Fruit fly (Drosophila melanogaster) whole organism, embryonic: ENCODE measurements around the gene Grd.

Experiments
- Atf-2 ChIP-seq: fragments of 200-800 bp; sonication (Bioruptor generic); optimal IDR thresholded peaks from 2 replicates; lab custom pipeline; 2016; ENCODE audit warnings: missing biosample characterization, missing genetic modification characterization
- Atf6 ChIP-seq: fragments of 200-800 bp; sonication (Bioruptor generic); IDR thresholded peaks from 2 replicates; pipeline ENCODE4 v1.3.6; 2022; ENCODE audit warnings: missing biosample characterization, missing genetic modification characterization
- CG10267 ChIP-seq: fragments of 200-800 bp; sonication (Bioruptor generic); optimal IDR thresholded peaks from 2 replicates; lab custom pipeline; 2018; ENCODE audit warnings: missing biosample characterization, mild to moderate bottlenecking, missing genetic modification characterization, moderate library complexity
- CG10543 ChIP-seq: fragments of 200-800 bp; sonication (Bioruptor generic); optimal IDR thresholded peaks from 3 replicates; lab custom pipeline; 2017; ENCODE audit warnings: missing biosample characterization, mild to moderate bottlenecking, missing genetic modification characterization, moderate library complexity
- CG11696 ChIP-seq: fragments of 200-800 bp; sonication (Bioruptor generic); IDR thresholded peaks from 2 replicates; pipeline ENCODE4 v1.3.6; 2022; ENCODE audit warnings: missing biosample characterization, missing genetic modification characterization
- CG12236 ChIP-seq: fragments of 200-800 bp; sonication (Bioruptor generic); optimal IDR thresholded peaks from 2 replicates; lab custom pipeline; 2016; ENCODE audit warnings: missing biosample characterization, missing genetic modification characterization
- CG14860 ChIP-seq: fragments of 200-800 bp; sonication (Bioruptor generic); IDR thresholded peaks from 3 replicates; pipeline ENCODE4 v1.3.6; 2022; ENCODE audit warnings: missing biosample characterization, missing genetic modification characterization; ENCODE audit not compliant: partially characterized antibody
- CG15514 ChIP-seq: fragments of 200-800 bp; sonication (Bioruptor generic); optimal IDR thresholded peaks from 3 replicates; lab custom pipeline; 2017; ENCODE audit warnings: missing biosample characterization, missing genetic modification characterization, mild to moderate bottlenecking, moderate library complexity, missing genetic modification reagents
- CG15601 ChIP-seq: fragments of 200-800 bp; sonication (Bioruptor generic); optimal IDR thresholded peaks from 3 replicates; lab custom pipeline; 2019; ENCODE audit warnings: missing biosample characterization, mild to moderate bottlenecking, missing genetic modification characterization, moderate library complexity
- CG1792 ChIP-seq: fragments of 200-800 bp; sonication (Bioruptor generic); optimal IDR thresholded peaks from 2 replicates; lab custom pipeline; 2016; ENCODE audit warnings: missing biosample characterization, missing genetic modification characterization
- CG2199 ChIP-seq: fragments of 200-800 bp; sonication (Bioruptor generic); IDR thresholded peaks from 3 replicates; pipeline ENCODE4 v1.3.6; 2022; ENCODE audit warnings: missing biosample characterization, missing genetic modification characterization
- CG31224 ChIP-seq: fragments of 200-800 bp; sonication (Bioruptor generic); IDR thresholded peaks from 2 replicates; pipeline ENCODE4 v1.3.6; 2022; ENCODE audit warnings: missing biosample characterization, missing genetic modification characterization
- CG3847 ChIP-seq: fragments of 200-800 bp; sonication (Bioruptor generic); IDR thresholded peaks from 2 replicates; pipeline ENCODE4 v1.3.6; 2022; ENCODE audit warnings: missing biosample characterization, missing genetic modification characterization
- CG4360 ChIP-seq: fragments of 200-800 bp; sonication (Bioruptor generic); IDR thresholded peaks from 2 replicates; pipeline ENCODE4 v1.3.6; 2022; ENCODE audit warnings: missing biosample characterization, missing genetic modification characterization
- CG9797 ChIP-seq: fragments of 200-800 bp; sonication (Bioruptor generic); optimal IDR thresholded peaks from 3 replicates; lab custom pipeline; 2018; ENCODE audit warnings: missing biosample characterization, mild to moderate bottlenecking, missing genetic modification characterization
- CkIIα-i1 ChIP-seq: fragments of 200-800 bp; sonication (Bioruptor generic); IDR thresholded peaks from 2 replicates; pipeline ENCODE4 v1.3.6; 2022; ENCODE audit warnings: missing biosample characterization, missing genetic modification characterization
- Dref ChIP-seq: fragments of 200-800 bp; sonication (Bioruptor generic); IDR thresholded peaks from 2 replicates; pipeline ENCODE4 v1.3.6; 2022; ENCODE audit warnings: missing biosample characterization, missing genetic modification characterization
- Ets65A ChIP-seq: fragments of 200-800 bp; sonication (Bioruptor generic); peaks from one replicate; lab custom pipeline; 2016; ENCODE audit warnings: missing biosample characterization, missing genetic modification characterization
- Hr3 ChIP-seq: fragments of 200-800 bp; sonication (Bioruptor generic); optimal IDR thresholded peaks from 3 replicates; lab custom pipeline; 2016; ENCODE audit warnings: missing biosample characterization, missing genetic modification characterization
- Med ChIP-seq: fragments of 200-800 bp; sonication (Bioruptor generic); peaks from one replicate; lab custom pipeline; 2016; ENCODE audit warnings: missing biosample characterization, missing genetic modification characterization, mild to moderate bottlenecking, inconsistent platforms, moderate library complexity
- NC2α ChIP-seq: fragments of 200-800 bp; sonication (Bioruptor generic); optimal IDR thresholded peaks from 2 replicates; lab custom pipeline; 2016; ENCODE audit warnings: missing biosample characterization, missing genetic modification characterization
- NfI ChIP-seq: fragments of 200-800 bp; sonication (Bioruptor generic); optimal IDR thresholded peaks from 3 replicates; lab custom pipeline; 2018; ENCODE audit warnings: missing biosample characterization, mild to moderate bottlenecking, missing genetic modification characterization, moderate library complexity
- Sox102F ChIP-seq: fragments of 200-800 bp; sonication (Bioruptor generic); optimal IDR thresholded peaks from 2 replicates; lab custom pipeline; 2018; ENCODE audit warnings: missing biosample characterization, mild to moderate bottlenecking, missing genetic modification characterization, moderate library complexity
- ac ChIP-seq: fragments of 200-800 bp; sonication (Bioruptor generic); optimal IDR thresholded peaks from 3 replicates; lab custom pipeline; 2017; ENCODE audit warnings: missing biosample characterization, mild to moderate bottlenecking, missing genetic modification characterization
- ase ChIP-seq: fragments of 200-800 bp; sonication (Bioruptor generic); IDR thresholded peaks from 3 replicates; pipeline ENCODE4 v1.3.6; 2022; ENCODE audit warnings: missing biosample characterization, missing genetic modification characterization
- cad ChIP-seq: fragments of >200 bp; optimal IDR thresholded peaks from 2 replicates; lab custom pipeline; 2017; ENCODE audit warnings: missing biosample characterization, missing genetic modification characterization
- caup ChIP-seq: fragments of 200-800 bp; sonication (Bioruptor generic); optimal IDR thresholded peaks from 3 replicates; lab custom pipeline; 2017; ENCODE audit warnings: missing biosample characterization, mild to moderate bottlenecking, missing genetic modification characterization, moderate library complexity; ENCODE audit not compliant: severe bottlenecking
- chinmo ChIP-seq: fragments of 200-800 bp; sonication (Bioruptor generic); IDR thresholded peaks from 4 replicates; pipeline ENCODE4 v1.3.6; 2022; ENCODE audit warnings: missing biosample characterization, missing genetic modification characterization; ENCODE audit not compliant: partially characterized antibody
- croc ChIP-seq: fragments of 200-800 bp; sonication (Bioruptor generic); conservative IDR thresholded peaks from 3 replicates; pipeline ENCODE4 v1.3.6; 2022; ENCODE audit warnings: missing biosample characterization, missing genetic modification characterization
- ewg ChIP-seq: fragments of 200-800 bp; sonication (Bioruptor generic); optimal IDR thresholded peaks from 3 replicates; lab custom pipeline; 2017; ENCODE audit warnings: mild to moderate bottlenecking, missing biosample characterization, missing genetic modification reagents, missing genetic modification characterization
- fd96Cb ChIP-seq: fragments of 200-800 bp; sonication (Bioruptor generic); optimal IDR thresholded peaks from 2 replicates; lab custom pipeline; 2018; ENCODE audit warnings: missing biosample characterization, mild to moderate bottlenecking, missing genetic modification characterization, moderate library complexity
- grau ChIP-seq: fragments of 200-800 bp; optimal IDR thresholded peaks from 3 replicates; lab custom pipeline; 2019; ENCODE audit warnings: missing biosample characterization, mild to moderate bottlenecking, missing genetic modification characterization, moderate library complexity
- hb ChIP-seq: fragments of 200-800 bp; sonication (Bioruptor generic); IDR thresholded peaks from 3 replicates; pipeline ENCODE4 v1.3.6; 2022; ENCODE audit warnings: missing biosample characterization, missing genetic modification characterization; ENCODE audit not compliant: partially characterized antibody
- kah ChIP-seq: fragments of 200-800 bp; sonication (Bioruptor generic); optimal IDR thresholded peaks from 2 replicates; lab custom pipeline; 2018; ENCODE audit warnings: missing biosample characterization, mild to moderate bottlenecking, missing genetic modification characterization
- nerfin-2 ChIP-seq: fragments of 200-800 bp; sonication (Bioruptor generic); IDR thresholded peaks from 2 replicates; pipeline ENCODE4 v1.3.6; 2022; ENCODE audit warnings: missing biosample characterization, missing genetic modification characterization; ENCODE audit not compliant: partially characterized antibody
- nmo ChIP-seq: fragments of 200-800 bp; sonication (Bioruptor generic); optimal IDR thresholded peaks from 2 replicates; lab custom pipeline; 2018; ENCODE audit warnings: missing biosample characterization, mild to moderate bottlenecking, missing genetic modification characterization, moderate library complexity
- rib ChIP-seq: fragments of 200-800 bp; sonication (Bioruptor generic); IDR thresholded peaks from 2 replicates; pipeline ENCODE4 v1.3.6; 2022; ENCODE audit warnings: missing biosample characterization, missing genetic modification characterization
- run ChIP-seq: fragments of 200-800 bp; sonication (Bioruptor generic); optimal IDR thresholded peaks from 3 replicates; lab custom pipeline; 2018; ENCODE audit warnings: missing biosample characterization, mild to moderate bottlenecking, missing genetic modification characterization
- schlank ChIP-seq: fragments of 200-800 bp; sonication (Bioruptor generic); optimal IDR thresholded peaks from 2 replicates; lab custom pipeline; 2018; ENCODE audit warnings: missing biosample characterization, mild to moderate bottlenecking, missing genetic modification characterization
- scrt ChIP-seq: fragments of 200-800 bp; sonication (Bioruptor generic); optimal IDR thresholded peaks from 2 replicates; lab custom pipeline; 2018; ENCODE audit warnings: missing biosample characterization, mild to moderate bottlenecking, missing genetic modification characterization, moderate library complexity
- shn ChIP-seq: fragments of 200-800 bp; sonication (Bioruptor generic); optimal IDR thresholded peaks from 3 replicates; lab custom pipeline; 2016; ENCODE audit warnings: missing biosample characterization, missing genetic modification characterization
- slbo ChIP-seq: fragments of 200-800 bp; sonication (Bioruptor generic); IDR thresholded peaks from 2 replicates; pipeline ENCODE4 v1.3.6; 2022; ENCODE audit warnings: missing biosample characterization, missing genetic modification characterization
- stwl ChIP-seq: fragments of 200-800 bp; sonication (Bioruptor generic); optimal IDR thresholded peaks from 3 replicates; lab custom pipeline; 2018; ENCODE audit warnings: missing biosample characterization, mild to moderate bottlenecking, missing genetic modification characterization, moderate library complexity
- zen2 ChIP-seq: fragments of 200-800 bp; sonication (Bioruptor generic); IDR thresholded peaks from 3 replicates; pipeline ENCODE4 v1.3.6; 2022; ENCODE audit warnings: missing biosample characterization, missing genetic modification characterization; ENCODE audit not compliant: partially characterized antibody

The Grd gene

DNA sequence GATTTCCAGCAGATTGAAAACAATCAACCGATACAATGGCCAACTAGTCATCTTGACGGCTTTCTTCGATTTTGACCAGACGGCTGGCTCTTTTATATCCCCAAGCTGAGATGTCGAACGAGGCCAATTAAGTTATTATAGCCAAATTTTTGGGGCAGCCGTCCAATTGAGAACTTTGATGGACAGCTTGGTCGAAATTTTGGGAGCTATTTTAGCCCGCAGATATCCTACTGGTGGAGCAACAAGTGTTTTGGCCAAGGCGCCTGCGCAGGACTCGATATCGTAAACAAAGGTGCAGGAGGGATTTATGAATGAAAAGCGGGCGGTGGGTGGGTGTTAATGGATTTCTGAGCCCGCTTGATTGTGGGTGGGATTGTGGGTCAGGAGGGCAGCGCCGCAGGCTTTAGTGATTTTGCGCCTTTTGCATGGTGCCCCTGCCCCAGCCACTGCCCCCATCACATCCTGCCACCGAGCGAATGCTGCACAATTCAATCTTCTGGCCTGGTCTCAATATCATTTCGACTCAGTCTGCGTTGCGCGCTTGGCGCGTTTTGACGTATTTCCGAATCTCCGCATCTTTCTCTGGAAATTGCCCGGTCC, at the start of gene Grd, which contains the start of gene Ir75c:
Grd (plus strand) TSS at position 550 of the 600 bp plus-strand sequence.
Ir75c (minus strand) TSS at position 51 of the 600 bp plus-strand sequence.
- TF ChIP-seq CG10267 (tag; lab: Kevin White, UChicago), result no peak
- TF ChIP-seq NfI (GFP tag; lab: Kevin White, UChicago), result no peak
- TF ChIP-seq Ets65A (GFP tag; lab: Kevin White, UChicago), result peak; percentile 25
- 0 out of 3 replicates have a peak, but pooled peaks have one; percentile 24 for TF ChIP-seq hb (GFP tag; lab: Robert Waterston, UW)
- no peak for TF ChIP-seq ac (GFP tag; lab: Kevin White, UChicago)
- no peak for TF ChIP-seq CG15601
- no peak for TF ChIP-seq CG14860 (GFP tag; lab: Robert Waterston, UW)
- TF ChIP-seq CG3847, result 0 out of 2 replicates have a peak, but pooled peaks have one; percentile 7
- TF ChIP-seq run, result no peak
- TF ChIP-seq caup (GFP tag; lab: Kevin White, UChicago), result no peak
- no peak for TF ChIP-seq slbo (GFP tag; lab: Robert Waterston, UW)
- TF ChIP-seq nerfin-2 (GFP tag; lab: Robert Waterston, UW), result no peak
- TF ChIP-seq chinmo (GFP tag; lab: Robert Waterston, UW), result no peak
- no peak for TF ChIP-seq CkIIα-i1 (GFP tag; lab: Robert Waterston, UW)
- TF ChIP-seq Med (GFP tag; lab: Kevin White, UChicago), result no peak
- no peak for TF ChIP-seq grau (tag; lab: Kevin White, UChicago)
- TF ChIP-seq Atf-2 (GFP tag; lab: Kevin White, UChicago), result no peak
- TF ChIP-seq Dref (GFP tag; lab: Robert Waterston, UW), result no peak
- no peak for TF ChIP-seq rib (GFP tag; lab: Robert Waterston, UW)
- TF ChIP-seq NC2α (GFP tag; lab: Kevin White, UChicago), result no peak
- no peak for TF ChIP-seq croc (GFP tag; lab: Robert Waterston, UW)
- TF ChIP-seq shn, result no peak
- no peak for TF ChIP-seq CG1792
- TF ChIP-seq cad (GFP tag; lab: Kevin White, UChicago), result no peak
- no peak for TF ChIP-seq Atf6 (GFP tag; lab: Robert Waterston, UW)
- no peak for TF ChIP-seq CG12236 (GFP tag; lab: Kevin White, UChicago)
- no peak for TF ChIP-seq nmo (GFP tag; lab: Kevin White, UChicago)
- no peak for TF ChIP-seq CG31224 (GFP tag; lab: Robert Waterston, UW)
- no peak for TF ChIP-seq Sox102F
- no peak for TF ChIP-seq ase (GFP tag; lab: Robert Waterston, UW)
- no peak for TF ChIP-seq schlank (tag; lab: Kevin White, UChicago)
- TF ChIP-seq CG10543, result no peak
- TF ChIP-seq CG11696, result no peak
- TF ChIP-seq fd96Cb, result no peak
- peak; percentile 55 for TF ChIP-seq ewg (GFP tag; lab: Kevin White, UChicago)
- peak; percentile 87 for TF ChIP-seq scrt (GFP tag; lab: Kevin White, UChicago)

DNA sequence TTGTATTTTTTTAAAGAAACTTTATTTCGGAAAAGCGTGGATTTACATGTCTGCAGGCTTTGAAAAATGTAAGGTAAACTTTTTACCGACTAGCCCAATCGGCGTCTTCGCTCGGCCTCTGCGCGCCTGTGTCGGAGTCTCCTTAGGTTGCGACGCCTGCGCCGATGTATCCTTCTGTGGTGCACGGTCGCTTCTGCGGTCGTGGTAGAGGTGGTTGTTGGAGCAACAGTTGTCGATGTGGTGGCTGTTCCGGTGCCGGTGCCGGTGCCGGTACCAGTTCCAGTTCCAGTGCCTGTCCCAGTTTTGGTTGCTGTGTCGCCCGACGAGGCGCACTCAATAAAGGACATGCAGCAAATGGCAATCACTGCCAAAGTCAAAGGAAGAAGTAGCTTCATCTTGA, 32.1 kb upstream of the Grd start:
- TF ChIP-seq kah (GFP tag; lab: Kevin White, UChicago) (peak; percentile 33), CG4360 (GFP tag; lab: Robert Waterston, UW) (0 out of 2 replicates have a peak, but pooled peaks have one; percentile 9), scrt (GFP tag; lab: Kevin White, UChicago) (peak; percentile 83), CG9797 (GFP tag; lab: Kevin White, UChicago) (no peak), CG2199 (GFP tag; lab: Robert Waterston, UW) (peak; percentile 81; the same call in 2 of the 3 replicates), CG15514 (peak; percentile 97), Hr3 (GFP tag; lab: Kevin White, UChicago) (no peak), ewg (GFP tag; lab: Kevin White, UChicago) (peak; percentile 71), zen2 (0 out of 3 replicates have a peak, but pooled peaks have one; percentile 20), stwl (tag; lab: Kevin White, UChicago) (peak; percentile 55)
